Worm (Caenorhabditis elegans) whole organism, late embryonic: ENCODE measurements around the gene txt-17.

ENCODE experiments used
- ceh-22 ChIP-seq: sonication (generic microtip); optimal IDR thresholded peaks from 2 replicates; lab custom pipeline; 2017; ENCODE audit warnings: missing biosample characterization, missing genetic modification characterization
- hlh-30 ChIP-seq: sonication (generic microtip); optimal IDR thresholded peaks from 2 replicates; lab custom pipeline; 2017; ENCODE audit warnings: antibody characterized with exemption, missing genetic modification characterization, missing compliant biosample characterization; ENCODE audit not compliant: insufficient read depth
- nfya-1 ChIP-seq: sonication (generic microtip); optimal IDR thresholded peaks from 2 replicates; lab custom pipeline; 2017; ENCODE audit warnings: missing genetic modification characterization, mild to moderate bottlenecking, missing compliant biosample characterization, antibody characterized with exemption, moderate library complexity
- nhr-11 ChIP-seq: fragments of 150-350 bp; optimal IDR thresholded peaks from 2 replicates; lab custom pipeline; 2014; ENCODE audit warnings: missing biosample characterization, missing genetic modification characterization
- odd-2 ChIP-seq: sonication (generic microtip); optimal IDR thresholded peaks from 2 replicates; lab custom pipeline; 2017; ENCODE audit warnings: antibody characterized with exemption, mild to moderate bottlenecking, missing genetic modification characterization, missing compliant biosample characterization
- tbx-2 ChIP-seq: sonication (generic microtip); optimal IDR thresholded peaks from 2 replicates; lab custom pipeline; 2016; ENCODE audit warnings: missing genetic modification characterization, missing compliant biosample characterization

ce11 chrV:7072309-7072708 lies 19.3 kb upstream of the txt-17 start, which contains the start of gene F27B10.1:
- no peak for TF ChIP-seq ceh-22 (tag; lab: Kevin White, UChicago)
- TF ChIP-seq hlh-30, result no peak
- no peak for TF ChIP-seq tbx-2 (tag; lab: Kevin White, UChicago)
- TF ChIP-seq odd-2 (tag; lab: Kevin White, UChicago), result no peak
- TF ChIP-seq nfya-1 (tag; lab: Kevin White, UChicago), result no peak
- TF ChIP-seq nhr-11 (tag; lab: Kevin White, UChicago), result no peak
